Fruit fly (Drosophila melanogaster) whole organism, prepupa: ENCODE data around the gene CG42266.
A peak's percentile ranks its signal among the peaks of the same experiment; 100 is the strongest.

ENCODE experiments used
- CG10631 ChIP-seq: fragments of 200-800 bp; sonication (Bioruptor generic); optimal IDR thresholded peaks from 2 replicates; lab custom pipeline; 2016; ENCODE audit warnings: missing biosample characterization, missing genetic modification characterization
- CG10669 ChIP-seq: fragments of 200-800 bp; sonication (Bioruptor generic); optimal IDR thresholded peaks from 3 replicates; lab custom pipeline; 2018; ENCODE audit warnings: missing biosample characterization, mild to moderate bottlenecking, missing genetic modification characterization, moderate library complexity
- CG11762 ChIP-seq: fragments of 200-800 bp; sonication (Bioruptor generic); optimal IDR thresholded peaks from 3 replicates; lab custom pipeline; 2016; ENCODE audit warnings: missing biosample characterization, missing genetic modification characterization; ENCODE audit not compliant: insufficient read depth
- CG1621 ChIP-seq: fragments of 200-800 bp; sonication (Bioruptor generic); optimal IDR thresholded peaks from 3 replicates; lab custom pipeline; 2018; ENCODE audit warnings: missing biosample characterization, mild to moderate bottlenecking, missing genetic modification characterization
- CG16779 ChIP-seq: fragments of 200-800 bp; sonication (Bioruptor generic); optimal IDR thresholded peaks from 3 replicates; lab custom pipeline; 2017; ENCODE audit warnings: missing biosample characterization, mild to moderate bottlenecking, missing genetic modification characterization
- CG31627 ChIP-seq: fragments of 200-800 bp; sonication (Bioruptor generic); optimal IDR thresholded peaks from 3 replicates; lab custom pipeline; 2016; ENCODE audit warnings: missing biosample characterization, missing genetic modification characterization
- CG32006 ChIP-seq: fragments of 200-800 bp; sonication (Bioruptor generic); optimal IDR thresholded peaks from 3 replicates; lab custom pipeline; 2017; ENCODE audit warnings: missing biosample characterization, mild to moderate bottlenecking, missing genetic modification characterization
- CG34406 ChIP-seq: fragments of 200-800 bp; sonication (Bioruptor generic); optimal IDR thresholded peaks from 3 replicates; lab custom pipeline; 2016; ENCODE audit warnings: missing biosample characterization, missing genetic modification characterization
- CG6276 ChIP-seq: fragments of 200-800 bp; sonication (Bioruptor generic); optimal IDR thresholded peaks from 2 replicates; lab custom pipeline; 2017; ENCODE audit warnings: missing biosample characterization, mild to moderate bottlenecking, missing genetic modification characterization
- CG6792 ChIP-seq: fragments of 200-800 bp; sonication (Bioruptor generic); optimal IDR thresholded peaks from 3 replicates; lab custom pipeline; 2016; ENCODE audit warnings: missing biosample characterization, missing genetic modification characterization
- CG6808 ChIP-seq: fragments of 200-800 bp; sonication (Bioruptor generic); optimal IDR thresholded peaks from 3 replicates; lab custom pipeline; 2017; ENCODE audit warnings: missing biosample characterization, missing genetic modification characterization, mild to moderate bottlenecking, moderate library complexity, missing genetic modification reagents
- CG6854 ChIP-seq: fragments of 200-800 bp; sonication (Bioruptor generic); optimal IDR thresholded peaks from 2 replicates; lab custom pipeline; 2017; ENCODE audit warnings: missing biosample characterization, mild to moderate bottlenecking, missing genetic modification characterization
- CG8119 ChIP-seq: fragments of 200-800 bp; sonication (Bioruptor generic); IDR thresholded peaks from 3 replicates; pipeline ENCODE4 v1.3.6; 2022; ENCODE audit warnings: missing biosample characterization, missing genetic modification characterization
- CG8319 ChIP-seq: fragments of 200-800 bp; sonication (Bioruptor generic); optimal IDR thresholded peaks from 3 replicates; lab custom pipeline; 2016; ENCODE audit warnings: missing biosample characterization, missing genetic modification characterization
- CG9139 ChIP-seq: fragments of 200-800 bp; sonication (Bioruptor generic); optimal IDR thresholded peaks from 3 replicates; lab custom pipeline; 2017; ENCODE audit warnings: missing biosample characterization, mild to moderate bottlenecking, missing genetic modification characterization
- Eip78C ChIP-seq: fragments of 200-800 bp; sonication (Bioruptor generic); peaks from one replicate; lab custom pipeline; 2016; ENCODE audit warnings: missing biosample characterization, missing genetic modification characterization
- Eip93F ChIP-seq: fragments of 200-800 bp; sonication (Bioruptor generic); optimal IDR thresholded peaks from 2 replicates; lab custom pipeline; 2016; ENCODE audit warnings: missing biosample characterization, mild to moderate bottlenecking, missing genetic modification characterization
- Ets21C ChIP-seq: fragments of 200-800 bp; sonication (Bioruptor generic); optimal IDR thresholded peaks from 3 replicates; lab custom pipeline; 2016; ENCODE audit warnings: missing biosample characterization, missing genetic modification characterization
- Ets96B ChIP-seq: fragments of 200-800 bp; optimal IDR thresholded peaks from 2 replicates; lab custom pipeline; 2019; ENCODE audit warnings: missing biosample characterization, mild to moderate bottlenecking, missing genetic modification characterization, moderate library complexity
- Hr4 ChIP-seq: fragments of 200-800 bp; sonication (Bioruptor generic); optimal IDR thresholded peaks from 3 replicates; lab custom pipeline; 2016; ENCODE audit warnings: missing biosample characterization, missing genetic modification characterization
- OdsH ChIP-seq: fragments of 200-800 bp; sonication (Bioruptor generic); optimal IDR thresholded peaks from 3 replicates; lab custom pipeline; 2016; ENCODE audit warnings: missing biosample characterization, missing genetic modification characterization
- Smox ChIP-seq: fragments of 200-800 bp; sonication (Bioruptor generic); optimal IDR thresholded peaks from 3 replicates; lab custom pipeline; 2016; ENCODE audit warnings: missing biosample characterization, missing genetic modification characterization
- Sox102F ChIP-seq: fragments of 200-800 bp; sonication (Bioruptor generic); optimal IDR thresholded peaks from 2 replicates; lab custom pipeline; 2016; ENCODE audit warnings: missing biosample characterization, mild to moderate bottlenecking, missing genetic modification characterization
- Sox15 ChIP-seq: fragments of 200-800 bp; sonication (Bioruptor generic); optimal IDR thresholded peaks from 3 replicates; lab custom pipeline; 2016; ENCODE audit warnings: missing biosample characterization, missing genetic modification characterization
- achi ChIP-seq: fragments of 200-800 bp; sonication (Bioruptor generic); optimal IDR thresholded peaks from 3 replicates; lab custom pipeline; 2016; ENCODE audit warnings: missing biosample characterization, missing genetic modification characterization
- acj6 ChIP-seq: fragments of 200-800 bp; sonication (Bioruptor generic); optimal IDR thresholded peaks from 3 replicates; lab custom pipeline; 2016; ENCODE audit warnings: missing biosample characterization, missing genetic modification characterization
- cyc ChIP-seq: fragments of 200-800 bp; sonication (Bioruptor generic); optimal IDR thresholded peaks from 3 replicates; lab custom pipeline; 2016; ENCODE audit warnings: missing biosample characterization, missing genetic modification characterization
- dac ChIP-seq: fragments of 200-800 bp; sonication (Bioruptor generic); optimal IDR thresholded peaks from 2 replicates; lab custom pipeline; 2017; ENCODE audit warnings: missing biosample characterization, mild to moderate bottlenecking, missing genetic modification characterization
- esn ChIP-seq: fragments of 200-800 bp; sonication (Bioruptor generic); optimal IDR thresholded peaks from 2 replicates; lab custom pipeline; 2016; ENCODE audit warnings: missing biosample characterization, mild to moderate bottlenecking, missing genetic modification characterization, moderate library complexity
- lz ChIP-seq: fragments of 200-800 bp; sonication (Bioruptor generic); optimal IDR thresholded peaks from 3 replicates; lab custom pipeline; 2016; ENCODE audit warnings: missing biosample characterization, missing genetic modification characterization
- ss ChIP-seq, 2 experiments: fragments of 200-800 bp; sonication (Bioruptor generic); optimal IDR thresholded peaks; 2 replicates in 1 of 2; 3 replicates in 1 of 2; lab custom pipeline; 2017 to 2018; ENCODE audit warnings: mild to moderate bottlenecking in 2 of 2, missing biosample characterization in 2 of 2, missing genetic modification characterization in 2 of 2, moderate library complexity in 1 of 2
- svp ChIP-seq: fragments of 200-800 bp; sonication (Bioruptor generic); peaks from one replicate; lab custom pipeline; 2016; ENCODE audit warnings: missing biosample characterization, missing genetic modification characterization
- topi ChIP-seq: fragments of 200-800 bp; sonication (Bioruptor generic); optimal IDR thresholded peaks from 3 replicates; lab custom pipeline; 2016; ENCODE audit warnings: missing biosample characterization, missing genetic modification characterization
- vri ChIP-seq: fragments of 200-800 bp; sonication (Bioruptor generic); optimal IDR thresholded peaks from 3 replicates; lab custom pipeline; 2016; ENCODE audit warnings: missing biosample characterization, mild to moderate bottlenecking, missing genetic modification characterization

The CG42266 gene

dm6 chr2L:16357865-16358264 lies 17.7 kb upstream of the CG42266 start:
- TF ChIP-seq topi (GFP tag; lab: Kevin White, UChicago): peak; percentile 33
- no peak for TF ChIP-seq Hr4 (GFP tag; lab: Kevin White, UChicago)
- peak; percentile 8 for TF ChIP-seq lz
- no peak for TF ChIP-seq CG9139 (GFP tag; lab: Kevin White, UChicago)
- no peak for TF ChIP-seq Sox15 (GFP tag; lab: Kevin White, UChicago)
- TF ChIP-seq Sox102F (GFP tag; lab: Kevin White, UChicago): peak; percentile 38
- TF ChIP-seq CG6792 (GFP tag; lab: Kevin White, UChicago): peak; percentile 4
- peak; percentile 41 for TF ChIP-seq Eip78C (GFP tag; lab: Kevin White, UChicago)
- TF ChIP-seq CG10669 (GFP tag; lab: Kevin White, UChicago): peak; percentile 4
- no peak for TF ChIP-seq CG8319 (GFP tag; lab: Kevin White, UChicago)
- peak; percentile 8 for TF ChIP-seq cyc (GFP tag; lab: Kevin White, UChicago)
- TF ChIP-seq achi (GFP tag; lab: Kevin White, UChicago): peak; percentile 11
- TF ChIP-seq acj6: peak; percentile 10
- peak; percentile 15 for TF ChIP-seq CG10631 (GFP tag; lab: Kevin White, UChicago)
- TF ChIP-seq esn (GFP tag; lab: Kevin White, UChicago): peak; percentile 54
- no peak for TF ChIP-seq CG16779 (tag; lab: Kevin White, UChicago)
- peak; percentile 52 for TF ChIP-seq svp (GFP tag; lab: Kevin White, UChicago)
- peak; percentile 39 for TF ChIP-seq OdsH (GFP tag; lab: Kevin White, UChicago)
- TF ChIP-seq Smox (GFP tag; lab: Kevin White, UChicago): peak; percentile 44
- TF ChIP-seq CG11762 (GFP tag; lab: Kevin White, UChicago): no peak
- TF ChIP-seq CG31627: no peak

- TF ChIP-seq cyc (GFP tag; lab: Kevin White, UChicago) (no peak), Eip78C (GFP tag; lab: Kevin White, UChicago) (peak; percentile 19), CG6792 (GFP tag; lab: Kevin White, UChicago) (no peak), CG1621 (tag; lab: Kevin White, UChicago) (peak; percentile 3), topi (GFP tag; lab: Kevin White, UChicago) (peak; percentile 2), dac (no peak), lz (peak; percentile 21), vri (GFP tag; lab: Kevin White, UChicago) (peak; percentile 16), CG6854 (GFP tag; lab: Kevin White, UChicago) (peak; percentile 38), CG6276 (GFP tag; lab: Kevin White, UChicago) (no peak), CG32006 (GFP tag; lab: Kevin White, UChicago) (no peak), Ets21C (GFP tag; lab: Kevin White, UChicago) (no peak), Eip93F (GFP tag; lab: Kevin White, UChicago) (no peak)
These were observed 16.3 kb upstream of the CG42266 start, which contains the start of gene CaBP1 for dm6 chr2L:16356249-16357025. Gene CaBP1 (minus strand): TSS chr2L:16356735.

dm6 chr2L:16353765-16354164 lies 13.6 kb upstream of the CG42266 start:
- TF ChIP-seq svp (GFP tag; lab: Kevin White, UChicago) (peak; percentile 53), CG34406 (GFP tag; lab: Kevin White, UChicago) (no peak), CG11762 (GFP tag; lab: Kevin White, UChicago) (no peak), CG6808 (peak; percentile 3), Ets96B (no peak), CG8119 (GFP tag; lab: Robert Waterston, UW) (no peak), ss (GFP tag; optimal IDR thresholded peaks at IDR 0.05; lab: Kevin White, UChicago) (peak; percentile 10 to 24)
